Worm (Caenorhabditis elegans) whole organism, L1 larva: ENCODE results near the gene let-767.

Experiments used
- C16A3.4 ChIP-seq: fragments of 150-350 bp; optimal IDR thresholded peaks from 2 replicates; lab custom pipeline; 2014; ENCODE audit warnings: missing biosample characterization, missing genetic modification characterization
- C34B4.2 ChIP-seq: sonication (generic microtip); optimal IDR thresholded peaks from 2 replicates; lab custom pipeline; 2017; ENCODE audit warnings: mild to moderate bottlenecking, missing genetic modification characterization, missing compliant biosample characterization
- F16B12.6 ChIP-seq: fragments of 150-350 bp; optimal IDR thresholded peaks from 2 replicates; lab custom pipeline; 2014; ENCODE audit warnings: missing biosample characterization, missing genetic modification characterization
- aha-1 ChIP-seq: fragments of 150-350 bp; optimal IDR thresholded peaks from 2 replicates; lab custom pipeline; 2014; ENCODE audit warnings: missing biosample characterization, missing genetic modification characterization
- alr-1 ChIP-seq: fragments of 200-800 bp; sonication (Bioruptor generic); optimal IDR thresholded peaks from 2 replicates; lab custom pipeline; 2018; ENCODE audit warnings: borderline replicate concordance, mild to moderate bottlenecking, missing genetic modification characterization, missing compliant biosample characterization
- ama-1 ChIP-seq: fragments of 150-350 bp; optimal IDR thresholded peaks from 2 replicates; lab custom pipeline; 2014
- blmp-1 ChIP-seq: fragments of 150-350 bp; optimal IDR thresholded peaks from 2 replicates; lab custom pipeline; 2014; ENCODE audit warnings: missing biosample characterization, missing genetic modification characterization
- ceh-63 ChIP-seq: fragments of 200-800 bp; sonication (Bioruptor generic); optimal IDR thresholded peaks from 2 replicates; lab custom pipeline; 2018; ENCODE audit warnings: mild to moderate bottlenecking, missing genetic modification characterization, missing compliant biosample characterization
- ceh-82 ChIP-seq, 3 experiments: fragments of 150-350 bp in 1 of 3; sonication (generic microtip) in 2 of 3; optimal IDR thresholded peaks; 2 replicates each; lab custom pipeline; 2014 to 2017; ENCODE audit warnings: missing biosample characterization in 3 of 3, missing genetic modification characterization in 3 of 3
- ces-1 ChIP-seq: fragments of 150-350 bp; optimal IDR thresholded peaks from 2 replicates; lab custom pipeline; 2014; ENCODE audit warnings: missing biosample characterization, missing genetic modification reagents, missing genetic modification characterization
- dpl-1 ChIP-seq, 3 experiments: fragments of 150-350 bp in 2 of 3; sonication (generic microtip) in 1 of 3; optimal IDR thresholded peaks; 2 replicates each; lab custom pipeline; 2014 to 2017; ENCODE audit warnings: missing biosample characterization in 3 of 3, missing genetic modification characterization in 3 of 3, missing genetic modification reagents in 3 of 3
- efl-3 ChIP-seq: fragments of 200-800 bp; sonication (Bioruptor generic); optimal IDR thresholded peaks from 2 replicates; lab custom pipeline; 2018; ENCODE audit warnings: mild to moderate bottlenecking, missing genetic modification characterization, missing compliant biosample characterization
- elt-2 ChIP-seq: sonication (generic microtip); optimal IDR thresholded peaks from 2 replicates; lab custom pipeline; 2016; ENCODE audit warnings: missing genetic modification characterization, mild to moderate bottlenecking, inconsistent platforms, missing compliant biosample characterization, missing genetic modification reagents
- ets-5 ChIP-seq: fragments of 200-800 bp; sonication (Bioruptor generic); IDR thresholded peaks from 2 replicates; pipeline ENCODE4 v1.3.6; 2022; ENCODE audit warnings: missing genetic modification characterization, missing compliant biosample characterization
- fkh-10 ChIP-seq: sonication (generic microtip); optimal IDR thresholded peaks from 2 replicates; lab custom pipeline; 2017; ENCODE audit warnings: missing biosample characterization, missing genetic modification reagents, missing genetic modification characterization
- fos-1 ChIP-seq: fragments of 150-350 bp; optimal IDR thresholded peaks from 2 replicates; lab custom pipeline; 2014; ENCODE audit warnings: missing biosample characterization, missing genetic modification characterization
- grh-1 ChIP-seq: fragments of 200-800 bp; sonication (Bioruptor generic); IDR thresholded peaks from 2 replicates; pipeline ENCODE4 v1.3.6; 2022; ENCODE audit warnings: missing genetic modification reagents, missing genetic modification characterization, missing compliant biosample characterization
- hlh-4 ChIP-seq: sonication (generic microtip); optimal IDR thresholded peaks from 2 replicates; lab custom pipeline; 2016; ENCODE audit warnings: mild to moderate bottlenecking, missing genetic modification characterization, missing compliant biosample characterization
- lin-15B ChIP-seq: fragments of 150-350 bp; sonication (generic microtip); optimal IDR thresholded peaks from 3 replicates; lab custom pipeline; 2014; ENCODE audit warnings: missing biosample characterization, missing genetic modification characterization
- lin-35 ChIP-seq, 2 experiments: fragments of 150-350 bp; optimal IDR thresholded peaks; 2 replicates each; lab custom pipeline; 2014; ENCODE audit warnings: missing biosample characterization in 2 of 2, missing genetic modification characterization in 2 of 2, missing genetic modification reagents in 2 of 2
- lin-39 ChIP-seq: fragments of 150-350 bp; optimal IDR thresholded peaks from 2 replicates; lab custom pipeline; 2014; ENCODE audit warnings: missing biosample characterization, missing genetic modification reagents, missing genetic modification characterization
- lir-3 ChIP-seq: sonication (generic microtip); optimal IDR thresholded peaks from 2 replicates; lab custom pipeline; 2016; ENCODE audit warnings: mild to moderate bottlenecking, missing genetic modification characterization, moderate library complexity, missing compliant biosample characterization; ENCODE audit not compliant: poor library complexity
- lsy-2 ChIP-seq, 2 experiments: fragments of 150-350 bp; optimal IDR thresholded peaks; 2 replicates each; lab custom pipeline; 2014; ENCODE audit warnings: missing biosample characterization in 2 of 2, missing genetic modification characterization in 2 of 2
- mep-1 ChIP-seq: fragments of 150-350 bp; optimal IDR thresholded peaks from 2 replicates; lab custom pipeline; 2014; ENCODE audit warnings: missing biosample characterization, missing genetic modification characterization
- nhr-12 ChIP-seq: sonication (generic microtip); optimal IDR thresholded peaks from 2 replicates; lab custom pipeline; 2017; ENCODE audit warnings: missing biosample characterization, missing genetic modification characterization
- nhr-19 ChIP-seq: fragments of 200-800 bp; sonication (Bioruptor generic); conservative IDR thresholded peaks from 2 replicates; pipeline ENCODE4 v1.3.6; 2022; ENCODE audit warnings: missing genetic modification characterization, missing compliant biosample characterization
- nhr-20 ChIP-seq: sonication (generic microtip); optimal IDR thresholded peaks from 2 replicates; lab custom pipeline; 2016; ENCODE audit warnings: mild to moderate bottlenecking, missing genetic modification characterization, missing compliant biosample characterization
- nhr-47 ChIP-seq: sonication (generic microtip); optimal IDR thresholded peaks from 2 replicates; lab custom pipeline; 2016; ENCODE audit warnings: mild to moderate bottlenecking, missing genetic modification characterization, moderate library complexity, missing compliant biosample characterization
- nhr-76 ChIP-seq: sonication (generic microtip); optimal IDR thresholded peaks from 2 replicates; lab custom pipeline; 2017; ENCODE audit warnings: missing biosample characterization, missing genetic modification characterization
- nhr-85 ChIP-seq: sonication (generic microtip); peaks from one replicate; lab custom pipeline; 2016; ENCODE audit warnings: missing genetic modification characterization, inconsistent platforms, missing compliant biosample characterization
- pag-3 ChIP-seq: sonication (generic microtip); optimal IDR thresholded peaks from 2 replicates; lab custom pipeline; 2017; ENCODE audit warnings: missing genetic modification characterization, mild to moderate bottlenecking, missing compliant biosample characterization, antibody characterized with exemption, borderline replicate concordance; ENCODE audit not compliant: insufficient read depth
- pax-3 ChIP-seq: fragments of 200-800 bp; sonication (Bioruptor generic); optimal IDR thresholded peaks from 2 replicates; lab custom pipeline; 2018; ENCODE audit warnings: mild to moderate bottlenecking, missing genetic modification characterization, moderate library complexity, missing compliant biosample characterization
- pqm-1 ChIP-seq: sonication (generic microtip); optimal IDR thresholded peaks from 3 replicates; lab custom pipeline; 2017; ENCODE audit warnings: missing biosample characterization, missing genetic modification characterization
- rnt-1 ChIP-seq: sonication (generic microtip); optimal IDR thresholded peaks from 2 replicates; lab custom pipeline; 2016; ENCODE audit warnings: mild to moderate bottlenecking, missing genetic modification characterization, moderate library complexity, missing compliant biosample characterization
- snpc-4 ChIP-seq: fragments of 150-350 bp; optimal IDR thresholded peaks from 2 replicates; lab custom pipeline; 2014; ENCODE audit warnings: missing biosample characterization, missing genetic modification characterization
- snu-23 ChIP-seq: sonication (generic microtip); optimal IDR thresholded peaks from 2 replicates; lab custom pipeline; 2016; ENCODE audit warnings: missing genetic modification characterization, missing compliant biosample characterization
- sox-4 ChIP-seq: sonication (generic microtip); optimal IDR thresholded peaks from 2 replicates; lab custom pipeline; 2016; ENCODE audit warnings: missing genetic modification characterization, missing compliant biosample characterization
- sptf-1 ChIP-seq: fragments of 150-350 bp; optimal IDR thresholded peaks from 2 replicates; lab custom pipeline; 2014; ENCODE audit warnings: missing biosample characterization, missing genetic modification characterization
- tbx-2 ChIP-seq: sonication (generic microtip); optimal IDR thresholded peaks from 2 replicates; lab custom pipeline; 2016; ENCODE audit warnings: missing genetic modification characterization, missing compliant biosample characterization
- unc-130 ChIP-seq: fragments of 150-350 bp; optimal IDR thresholded peaks from 2 replicates; lab custom pipeline; 2017; ENCODE audit warnings: missing biosample characterization, missing genetic modification characterization, inconsistent platforms
- unc-30 ChIP-seq: sonication (generic microtip); optimal IDR thresholded peaks from 2 replicates; lab custom pipeline; 2017; ENCODE audit warnings: missing biosample characterization, missing genetic modification characterization
- unc-86 ChIP-seq: sonication (generic microtip); optimal IDR thresholded peaks from 2 replicates; lab custom pipeline; 2016; ENCODE audit warnings: missing genetic modification characterization, missing compliant biosample characterization
- zag-1 ChIP-seq: fragments of 150-350 bp; optimal IDR thresholded peaks from 2 replicates; lab custom pipeline; 2014; ENCODE audit warnings: missing biosample characterization, missing genetic modification characterization
- zip-4 ChIP-seq: fragments of 200-800 bp; sonication (Bioruptor generic); optimal IDR thresholded peaks from 2 replicates; lab custom pipeline; 2018; ENCODE audit warnings: mild to moderate bottlenecking, missing genetic modification characterization, moderate library complexity, missing compliant biosample characterization
- ztf-4 ChIP-seq: fragments of 150-350 bp; optimal IDR thresholded peaks from 2 replicates; lab custom pipeline; 2014; ENCODE audit warnings: missing biosample characterization, missing genetic modification characterization

let-767 gene

ce11 chrIII:6344737-6345136, 5.0 kb upstream of the let-767 start (continued):
- TF ChIP-seq pag-3 (peak; percentile 49), nhr-19 (GFP tag; lab: Robert Waterston, UW) (peak; percentile 88), lin-15B (peak; percentile 51), ces-1 (GFP tag; lab: Kevin White, UChicago) (no peak), zag-1 (tag; lab: Kevin White, UChicago) (peak; percentile 84), unc-86 (peak; percentile 78), lin-39 (tag; lab: Kevin White, UChicago) (peak; percentile 33), ceh-63 (GFP tag; lab: Kevin White, UChicago) (no peak), hlh-4 (no peak), rnt-1 (tag; lab: Kevin White, UChicago) (peak; percentile 93), zip-4 (GFP tag; lab: Kevin White, UChicago) (peak; percentile 39), snu-23 (GFP tag; lab: Kevin White, UChicago) (peak; percentile 95), sptf-1 (no peak), pax-3 (peak; percentile 30), ets-5 (GFP tag; lab: Robert Waterston, UW) (no peak), nhr-76 (no peak), nhr-12 (no peak), nhr-85 (tag; lab: Kevin White, UChicago) (peak; percentile 94), aha-1 (tag; lab: Kevin White, UChicago) (no peak), blmp-1 (tag; lab: Kevin White, UChicago) (peak; percentile 28), dpl-1 (GFP tag; optimal IDR thresholded peaks at IDR 0.05; lab: Kevin White, UChicago) (peak; percentile 68 to 79 (median 78)), nhr-20 (tag; lab: Kevin White, UChicago) (peak; percentile 94), mep-1 (tag; lab: Kevin White, UChicago) (peak; percentile 89), snpc-4 (tag; lab: Kevin White, UChicago) (peak; percentile 70), ama-1 (lab: Kevin White, UChicago) (peak; percentile 44), ztf-4 (tag; lab: Kevin White, UChicago) (peak; percentile 68), tbx-2 (peak; percentile 81), nhr-47 (tag; lab: Kevin White, UChicago) (peak; percentile 90), fos-1 (tag; lab: Kevin White, UChicago) (peak; percentile 87), ceh-82 (tag; optimal IDR thresholded peaks at IDR 0.05; lab: Kevin White, UChicago) (peak; percentile 76 to 85 (median 79)), lin-35 (GFP tag; optimal IDR thresholded peaks at IDR 0.05; lab: Kevin White, UChicago) (peak; percentile 84 to 87), alr-1 (tag; lab: Kevin White, UChicago) (no peak), lsy-2 (tag; optimal IDR thresholded peaks at IDR 0.05; lab: Kevin White, UChicago) (peak; percentile 98 to 99), efl-3 (no peak), F16B12.6 (tag; lab: Kevin White, UChicago) (peak; percentile 97), grh-1 (GFP tag; lab: Robert Waterston, UW) (peak; percentile 55; the same call in 1 of the 2 replicates), C16A3.4 (tag; lab: Kevin White, UChicago) (peak; percentile 94), unc-30 (tag; lab: Kevin White, UChicago) (no peak), sox-4 (tag; lab: Kevin White, UChicago) (no peak), elt-2 (tag; lab: Kevin White, UChicago) (peak; percentile 39)

- TF ChIP-seq ceh-82 (tag; optimal IDR thresholded peaks at IDR 0.05; lab: Kevin White, UChicago) (no peak), blmp-1 (tag; lab: Kevin White, UChicago) (no peak), lir-3 (no peak), lsy-2 (tag; optimal IDR thresholded peaks at IDR 0.05; lab: Kevin White, UChicago) (no peak), unc-130 (tag; lab: Kevin White, UChicago) (no peak), pqm-1 (no peak), fkh-10 (GFP tag; lab: Kevin White, UChicago) (no peak), C34B4.2 (tag; lab: Kevin White, UChicago) (no peak), nhr-47 (tag; lab: Kevin White, UChicago) (no peak)
- TF ChIP-seq, all 84 proteins: peak for 0
These were observed 3.5 kb upstream of the let-767 start, which contains the start of gene C56G2.9 for ce11 chrIII:6343229-6343628. TSS of gene C56G2.9 (minus strand) at chrIII:6343329.
